Fruit fly (Drosophila melanogaster) whole organism, adult: Measurements from ENCODE around the gene S.

Experiments
- CG11617 ChIP-seq: fragments of 200-800 bp; sonication (Bioruptor generic); optimal IDR thresholded peaks from 2 replicates; lab custom pipeline; 2017; ENCODE audit warnings: mild to moderate bottlenecking, missing biosample characterization, missing genetic modification reagents, missing genetic modification characterization
- CG12768 ChIP-seq: fragments of 200-800 bp; sonication (Bioruptor generic); optimal IDR thresholded peaks from 2 replicates; lab custom pipeline; 2017; ENCODE audit warnings: missing biosample characterization, missing genetic modification characterization, mild to moderate bottlenecking, moderate library complexity, missing genetic modification reagents
- CG33017 ChIP-seq: fragments of 200-800 bp; sonication (Bioruptor generic); optimal IDR thresholded peaks from 2 replicates; lab custom pipeline; 2018; ENCODE audit warnings: missing biosample characterization, mild to moderate bottlenecking, missing genetic modification characterization, moderate library complexity
- CG5204 ChIP-seq: fragments of 200-800 bp; sonication (Bioruptor generic); optimal IDR thresholded peaks from 2 replicates; lab custom pipeline; 2016; ENCODE audit warnings: missing biosample characterization, missing genetic modification characterization
- CG7045 ChIP-seq: fragments of 200-800 bp; sonication (Bioruptor generic); optimal IDR thresholded peaks from 2 replicates; lab custom pipeline; 2017; ENCODE audit warnings: missing biosample characterization, mild to moderate bottlenecking, missing genetic modification characterization
- Clk ChIP-seq: fragments of 200-800 bp; sonication (Bioruptor generic); optimal IDR thresholded peaks from 2 replicates; lab custom pipeline; 2017; ENCODE audit warnings: missing biosample characterization, missing genetic modification characterization
- Hr96 ChIP-seq: fragments of 200-800 bp; sonication (Bioruptor generic); optimal IDR thresholded peaks from 2 replicates; lab custom pipeline; 2016; ENCODE audit warnings: missing biosample characterization, missing genetic modification characterization
- Mnt ChIP-seq: fragments of 200-800 bp; sonication (Bioruptor generic); optimal IDR thresholded peaks from 2 replicates; lab custom pipeline; 2016; ENCODE audit warnings: missing biosample characterization, mild to moderate bottlenecking, missing genetic modification characterization
- bab1 ChIP-seq: fragments of 200-800 bp; sonication (Bioruptor generic); optimal IDR thresholded peaks from 3 replicates; lab custom pipeline; 2019; ENCODE audit warnings: missing biosample characterization, mild to moderate bottlenecking, missing genetic modification characterization, moderate library complexity
- cic ChIP-seq: fragments of 200-800 bp; sonication (Bioruptor generic); optimal IDR thresholded peaks from 2 replicates; lab custom pipeline; 2017; ENCODE audit warnings: missing biosample characterization, mild to moderate bottlenecking, missing genetic modification characterization, moderate library complexity
- kay ChIP-seq: fragments of 200-800 bp; sonication (Bioruptor generic); peaks from one replicate; lab custom pipeline; 2016; ENCODE audit warnings: missing biosample characterization, missing genetic modification characterization, borderline replicate concordance
- tj ChIP-seq: fragments of 200-800 bp; sonication (Bioruptor generic); optimal IDR thresholded peaks from 3 replicates; lab custom pipeline; 2017; ENCODE audit warnings: missing biosample characterization, mild to moderate bottlenecking, missing genetic modification characterization, moderate library complexity
- toe ChIP-seq: fragments of 200-800 bp; sonication (Bioruptor generic); optimal IDR thresholded peaks from 2 replicates; lab custom pipeline; 2016; ENCODE audit warnings: missing biosample characterization, missing genetic modification characterization

- TF ChIP-seq cic (GFP tag; lab: Kevin White, UChicago) (no peak), CG33017 (no peak), bab1 (GFP tag; lab: Kevin White, UChicago) (peak; percentile 32), toe (GFP tag; lab: Kevin White, UChicago) (no peak), tj (GFP tag; lab: Kevin White, UChicago) (peak; percentile 84), Mnt (GFP tag; lab: Kevin White, UChicago) (no peak), CG12768 (GFP tag; lab: Kevin White, UChicago) (no peak), Hr96 (no peak), CG11617 (GFP tag; lab: Kevin White, UChicago) (no peak), CG7045 (GFP tag; lab: Kevin White, UChicago) (no peak), kay (GFP tag; lab: Kevin White, UChicago) (no peak), CG5204 (GFP tag; lab: Kevin White, UChicago) (no peak), Clk (GFP tag; lab: Kevin White, UChicago) (no peak)
These were observed 14.1 kb upstream of the S start for dm6 chr2L:1091675-1092074.
